Worm (Caenorhabditis elegans) whole organism, late embryonic: Measurements from ENCODE around the gene F19H6.5.
A peak's percentile ranks its signal among the peaks of the same experiment; 100 is the strongest.

Experiments
- C08G9.2 ChIP-seq: sonication (generic microtip); optimal IDR thresholded peaks from 2 replicates; lab custom pipeline; 2016; ENCODE audit warnings: mild to moderate bottlenecking, missing genetic modification characterization, moderate library complexity, missing compliant biosample characterization
- F13H6.1 ChIP-seq: sonication (generic microtip); optimal IDR thresholded peaks from 2 replicates; lab custom pipeline; 2016; ENCODE audit warnings: missing genetic modification characterization, missing compliant biosample characterization
- ama-1 ChIP-seq: fragments of 150-350 bp; optimal IDR thresholded peaks from 2 replicates; lab custom pipeline; 2014
- ceh-18 ChIP-seq: sonication (generic microtip); optimal IDR thresholded peaks from 2 replicates; lab custom pipeline; 2016; ENCODE audit warnings: missing genetic modification characterization, missing compliant biosample characterization
- ceh-19 ChIP-seq: fragments of 200-800 bp; sonication (Bioruptor generic); optimal IDR thresholded peaks from 2 replicates; lab custom pipeline; 2018; ENCODE audit warnings: mild to moderate bottlenecking, missing genetic modification characterization, missing compliant biosample characterization
- ceh-2 ChIP-seq: sonication (generic microtip); optimal IDR thresholded peaks from 2 replicates; lab custom pipeline; 2016; ENCODE audit warnings: missing genotype, missing genetic modification characterization, missing compliant biosample characterization
- ceh-22 ChIP-seq: sonication (generic microtip); optimal IDR thresholded peaks from 2 replicates; lab custom pipeline; 2017; ENCODE audit warnings: missing biosample characterization, missing genetic modification characterization
- ceh-34 ChIP-seq: sonication (generic microtip); optimal IDR thresholded peaks from 2 replicates; lab custom pipeline; 2016; ENCODE audit warnings: mild to moderate bottlenecking, missing genetic modification characterization, missing compliant biosample characterization
- ceh-45 ChIP-seq: fragments of 200-800 bp; sonication (Bioruptor generic); IDR thresholded peaks from 2 replicates; pipeline ENCODE4 v1.3.6; 2022; ENCODE audit warnings: missing genetic modification reagents, missing genetic modification characterization, missing compliant biosample characterization
- dmd-4 ChIP-seq: sonication (generic microtip); optimal IDR thresholded peaks from 2 replicates; lab custom pipeline; 2016; ENCODE audit warnings: borderline replicate concordance, missing genetic modification characterization, missing compliant biosample characterization
- dve-1 ChIP-seq: sonication (generic microtip); optimal IDR thresholded peaks from 2 replicates; lab custom pipeline; 2017; ENCODE audit warnings: antibody characterized with exemption, mild to moderate bottlenecking, missing genetic modification characterization, missing compliant biosample characterization
- elt-2 ChIP-seq: sonication (generic microtip); optimal IDR thresholded peaks from 2 replicates; lab custom pipeline; 2016; ENCODE audit warnings: missing genetic modification reagents, missing genetic modification characterization, missing compliant biosample characterization
- elt-4 ChIP-seq: sonication (generic microtip); optimal IDR thresholded peaks from 2 replicates; lab custom pipeline; 2016; ENCODE audit warnings: missing genetic modification characterization, missing compliant biosample characterization
- eyg-1 ChIP-seq: sonication (generic microtip); optimal IDR thresholded peaks from 2 replicates; lab custom pipeline; 2016; ENCODE audit warnings: missing genotype, missing genetic modification characterization, missing compliant biosample characterization
- fax-1 ChIP-seq: sonication (generic microtip); optimal IDR thresholded peaks from 2 replicates; lab custom pipeline; 2016; ENCODE audit warnings: missing genotype, missing genetic modification characterization, missing compliant biosample characterization
- fkh-10 ChIP-seq: fragments of 150-350 bp; optimal IDR thresholded peaks from 2 replicates; lab custom pipeline; 2014; ENCODE audit warnings: missing biosample characterization, missing genetic modification reagents, missing genetic modification characterization
- fkh-6 ChIP-seq: sonication (generic microtip); optimal IDR thresholded peaks from 2 replicates; lab custom pipeline; 2016; ENCODE audit warnings: missing genetic modification characterization, missing compliant biosample characterization
- gmeb-2 ChIP-seq: sonication (generic microtip); optimal IDR thresholded peaks from 2 replicates; lab custom pipeline; 2016; ENCODE audit warnings: missing genetic modification characterization, inconsistent platforms, missing compliant biosample characterization
- hlh-13 ChIP-seq: fragments of 200-800 bp; sonication (Bioruptor generic); optimal IDR thresholded peaks from 2 replicates; lab custom pipeline; 2018; ENCODE audit warnings: mild to moderate bottlenecking, missing genetic modification characterization, missing compliant biosample characterization
- hlh-15 ChIP-seq: sonication (generic microtip); optimal IDR thresholded peaks from 2 replicates; lab custom pipeline; 2016; ENCODE audit warnings: missing genetic modification characterization, missing compliant biosample characterization
- hlh-30 ChIP-seq: sonication (generic microtip); optimal IDR thresholded peaks from 2 replicates; lab custom pipeline; 2017; ENCODE audit warnings: antibody characterized with exemption, missing genetic modification characterization, missing compliant biosample characterization; ENCODE audit not compliant: insufficient read depth
- hlh-6 ChIP-seq: sonication (generic microtip); optimal IDR thresholded peaks from 2 replicates; lab custom pipeline; 2016; ENCODE audit warnings: missing genotype, missing genetic modification characterization, missing compliant biosample characterization
- lim-6 ChIP-seq: sonication (generic microtip); optimal IDR thresholded peaks from 2 replicates; lab custom pipeline; 2016; ENCODE audit warnings: missing genetic modification characterization, missing compliant biosample characterization
- madf-2 ChIP-seq: sonication (generic microtip); optimal IDR thresholded peaks from 2 replicates; lab custom pipeline; 2017; ENCODE audit warnings: missing genetic modification characterization, missing compliant biosample characterization
- mec-3 ChIP-seq: sonication (generic microtip); optimal IDR thresholded peaks from 2 replicates; lab custom pipeline; 2016; ENCODE audit warnings: borderline replicate concordance, missing genetic modification characterization, missing compliant biosample characterization
- nfya-1 ChIP-seq: sonication (generic microtip); optimal IDR thresholded peaks from 2 replicates; lab custom pipeline; 2017; ENCODE audit warnings: missing genetic modification characterization, mild to moderate bottlenecking, missing compliant biosample characterization, antibody characterized with exemption, moderate library complexity
- nhr-11 ChIP-seq: fragments of 150-350 bp; optimal IDR thresholded peaks from 2 replicates; lab custom pipeline; 2014; ENCODE audit warnings: missing biosample characterization, missing genetic modification characterization
- nhr-232 ChIP-seq: sonication (generic microtip); optimal IDR thresholded peaks from 2 replicates; lab custom pipeline; 2016; ENCODE audit warnings: missing genetic modification characterization, missing compliant biosample characterization
- npax-4 ChIP-seq: sonication (generic microtip); optimal IDR thresholded peaks from 2 replicates; lab custom pipeline; 2016; ENCODE audit warnings: missing genetic modification characterization, missing compliant biosample characterization
- pag-3 ChIP-seq: sonication (generic microtip); optimal IDR thresholded peaks from 2 replicates; lab custom pipeline; 2016; ENCODE audit warnings: missing compliant biosample characterization, missing genetic modification characterization, borderline replicate concordance
- pat-9 ChIP-seq: fragments of 200-800 bp; sonication (Bioruptor generic); optimal IDR thresholded peaks from 2 replicates; lab custom pipeline; 2018; ENCODE audit warnings: mild to moderate bottlenecking, missing genetic modification characterization, moderate library complexity, missing compliant biosample characterization
- pha-4 ChIP-seq: fragments of 150-350 bp; optimal IDR thresholded peaks from 2 replicates; lab custom pipeline; 2018; ENCODE audit warnings: missing biosample characterization, missing genetic modification reagents, missing genetic modification characterization
- ref-2 ChIP-seq: sonication (generic microtip); optimal IDR thresholded peaks from 2 replicates; lab custom pipeline; 2016; ENCODE audit warnings: missing genetic modification characterization, missing compliant biosample characterization
- sox-2 ChIP-seq: fragments of 200-800 bp; sonication (Bioruptor generic); IDR thresholded peaks from 2 replicates; pipeline ENCODE4 v1.3.6; 2022; ENCODE audit warnings: missing genetic modification reagents, missing genetic modification characterization, missing compliant biosample characterization
- tbx-2 ChIP-seq: sonication (generic microtip); optimal IDR thresholded peaks from 2 replicates; lab custom pipeline; 2016; ENCODE audit warnings: missing genetic modification characterization, missing compliant biosample characterization
- unc-3 ChIP-seq, 2 experiments: fragments of 200-800 bp in 1 of 2; sonication (Bioruptor generic) in 1 of 2; sonication (generic microtip) in 1 of 2; conservative IDR thresholded peaks in 1 of 2; optimal IDR thresholded peaks in 1 of 2; 2 replicates each; pipeline versions ENCODE4 v1.3.6 to Lab custom; 2016 to 2022; ENCODE audit warnings: missing compliant biosample characterization in 2 of 2, missing genetic modification characterization in 2 of 2, missing genetic modification reagents in 1 of 2
- unc-42 ChIP-seq: sonication (generic microtip); optimal IDR thresholded peaks from 2 replicates; lab custom pipeline; 2016; ENCODE audit warnings: missing genotype, missing genetic modification characterization, missing compliant biosample characterization
- unc-55 ChIP-seq: sonication (generic microtip); optimal IDR thresholded peaks from 2 replicates; lab custom pipeline; 2017; ENCODE audit warnings: missing biosample characterization, missing genetic modification reagents, missing genetic modification characterization
- unc-86 ChIP-seq: sonication (generic microtip); optimal IDR thresholded peaks from 2 replicates; lab custom pipeline; 2016; ENCODE audit warnings: missing genetic modification characterization, missing compliant biosample characterization
- zip-5 ChIP-seq: sonication (generic microtip); optimal IDR thresholded peaks from 2 replicates; lab custom pipeline; 2016; ENCODE audit warnings: missing genetic modification characterization, missing compliant biosample characterization

F19H6.5 gene

ce11 chrX:12321357-12321756, 43.3 kb downstream of the F19H6.5 start, which contains the start of gene F17A2.13:
Gene F17A2.13, plus strand, starts transcription at chrX:12321657.
- TF ChIP-seq npax-4 (tag; lab: Kevin White, UChicago) (no peak), ref-2 (tag; lab: Kevin White, UChicago) (no peak), fax-1 (tag; lab: Kevin White, UChicago) (no peak), unc-42 (tag; lab: Kevin White, UChicago) (no peak), zip-5 (tag; lab: Kevin White, UChicago) (no peak), unc-3 (GFP tag; conservative IDR thresholded peaks at IDR 0.05; lab: Robert Waterston, UW) (no peak), unc-3 (tag; optimal IDR thresholded peaks at IDR 0.05; lab: Kevin White, UChicago) (no peak), elt-2 (no peak), eyg-1 (tag; lab: Kevin White, UChicago) (no peak), pha-4 (tag; lab: Kevin White, UChicago) (no peak), tbx-2 (tag; lab: Kevin White, UChicago) (no peak), nfya-1 (tag; lab: Kevin White, UChicago) (no peak), fkh-6 (tag; lab: Kevin White, UChicago) (no peak), elt-4 (tag; lab: Kevin White, UChicago) (no peak), ama-1 (lab: Kevin White, UChicago) (no peak), pag-3 (tag; lab: Kevin White, UChicago) (no peak), dmd-4 (tag; lab: Kevin White, UChicago) (no peak)
- TF ChIP-seq, all 69 proteins: peak for 0

- TF ChIP-seq ceh-22 (tag; lab: Kevin White, UChicago) (no peak), unc-55 (GFP tag; lab: Kevin White, UChicago) (peak; percentile 49), elt-2 (peak; percentile 26), tbx-2 (tag; lab: Kevin White, UChicago) (peak; percentile 35)
- TF ChIP-seq, all 69 proteins: peak for 3
Measured at ce11 chrX:12320737-12321136, 44.0 kb downstream of the F19H6.5 start, which contains the start of gene ceh-40. Gene ceh-40, minus strand, starts transcription at chrX:12320777.

ce11 chrX:12317560-12317959, 47.1 kb downstream of the F19H6.5 start:
- TF ChIP-seq ceh-22 (tag; lab: Kevin White, UChicago), result no peak
- no peak for TF ChIP-seq unc-42 (tag; lab: Kevin White, UChicago)
- no peak for TF ChIP-seq fkh-10
- TF ChIP-seq tbx-2 (tag; lab: Kevin White, UChicago), result no peak
- TF ChIP-seq hlh-6 (tag; lab: Kevin White, UChicago), result no peak
- TF ChIP-seq nfya-1 (tag; lab: Kevin White, UChicago), result no peak
- TF ChIP-seq sox-2, result no peak
- no peak for TF ChIP-seq C08G9.2 (tag; lab: Kevin White, UChicago)

- TF ChIP-seq hlh-13 (GFP tag; lab: Kevin White, UChicago) (no peak), C08G9.2 (tag; lab: Kevin White, UChicago) (no peak), ceh-18 (tag; lab: Kevin White, UChicago) (no peak), hlh-15 (tag; lab: Kevin White, UChicago) (no peak), ama-1 (lab: Kevin White, UChicago) (no peak), fax-1 (tag; lab: Kevin White, UChicago) (no peak), ceh-34 (tag; lab: Kevin White, UChicago) (no peak), gmeb-2 (tag; lab: Kevin White, UChicago) (no peak), hlh-30 (tag; lab: Kevin White, UChicago) (no peak), tbx-2 (tag; lab: Kevin White, UChicago) (no peak), unc-3 (GFP tag; conservative IDR thresholded peaks at IDR 0.05; lab: Robert Waterston, UW) (no peak), unc-3 (tag; optimal IDR thresholded peaks at IDR 0.05; lab: Kevin White, UChicago) (no peak), ceh-2 (tag; lab: Kevin White, UChicago) (no peak), dve-1 (tag; lab: Kevin White, UChicago) (no peak)
- TF ChIP-seq, all 69 proteins: peak for 0
Measured at ce11 chrX:12315268-12315667, 49.4 kb downstream of the F19H6.5 start, which contains the start of gene xtr-2. Gene xtr-2, plus strand, starts transcription at chrX:12315568.

- no peak for TF ChIP-seq elt-4 (tag; lab: Kevin White, UChicago)
- no peak for TF ChIP-seq nhr-232 (tag; lab: Kevin White, UChicago)
- TF ChIP-seq sox-2, result no peak
- no peak for TF ChIP-seq madf-2 (tag; lab: Kevin White, UChicago)
- TF ChIP-seq unc-55 (GFP tag; lab: Kevin White, UChicago), result no peak
- TF ChIP-seq pag-3 (tag; lab: Kevin White, UChicago), result no peak
- TF ChIP-seq F13H6.1 (tag; lab: Kevin White, UChicago), result no peak
- no peak for TF ChIP-seq nhr-11 (tag; lab: Kevin White, UChicago)
- no peak for TF ChIP-seq pha-4 (tag; lab: Kevin White, UChicago)
- TF ChIP-seq ceh-19, result no peak
- no peak for TF ChIP-seq unc-86 (tag; lab: Kevin White, UChicago)
- no peak for TF ChIP-seq mec-3 (tag; lab: Kevin White, UChicago)
- no peak for TF ChIP-seq nfya-1 (tag; lab: Kevin White, UChicago)
- TF ChIP-seq fkh-10, result no peak
- no peak for TF ChIP-seq ceh-45 (GFP tag; lab: Robert Waterston, UW)
- no peak for TF ChIP-seq dmd-4 (tag; lab: Kevin White, UChicago)
- no peak for TF ChIP-seq pat-9 (tag; lab: Kevin White, UChicago)
- no peak for TF ChIP-seq hlh-30 (tag; lab: Kevin White, UChicago)
- TF ChIP-seq lim-6, result no peak
Measured at ce11 chrX:12314395-12314794, 50.3 kb downstream of the F19H6.5 start.
